Fruit fly (Drosophila melanogaster) whole organism, wandering third instar larva: ENCODE data around the gene CG33648.

Experiments used
- CrebA ChIP-seq: fragments of 200-800 bp; sonication (Bioruptor generic); optimal IDR thresholded peaks from 2 replicates; lab custom pipeline; 2016; ENCODE audit warnings: missing biosample characterization, mild to moderate bottlenecking, missing genetic modification characterization, borderline replicate concordance
- GATAd ChIP-seq: sonication (Bioruptor generic); optimal IDR thresholded peaks from 2 replicates; lab custom pipeline; 2016; ENCODE audit warnings: missing biosample characterization, missing genetic modification characterization
- Rel ChIP-seq, 2 experiments: fragments of 200-800 bp; sonication (Bioruptor generic) in 1 of 2; optimal IDR thresholded peaks; 2 replicates in 1 of 2; 3 replicates in 1 of 2; lab custom pipeline; 2016 to 2019; ENCODE audit warnings: mild to moderate bottlenecking in 2 of 2, missing biosample characterization in 2 of 2, missing genetic modification characterization in 2 of 2, moderate library complexity in 1 of 2
- br ChIP-seq: fragments of 200-800 bp; sonication (Bioruptor generic); optimal IDR thresholded peaks from 2 replicates; lab custom pipeline; 2016; ENCODE audit warnings: missing biosample characterization, missing genetic modification characterization
- brk ChIP-seq: fragments of 200-800 bp; sonication (Bioruptor generic); optimal IDR thresholded peaks from 2 replicates; lab custom pipeline; 2016; ENCODE audit warnings: missing biosample characterization, mild to moderate bottlenecking, missing genetic modification characterization
- jim ChIP-seq: fragments of 175-275, 200-325 bp; sonication (Bioruptor generic); optimal IDR thresholded peaks from 2 replicates; lab custom pipeline; 2016; ENCODE audit warnings: missing biosample characterization, mild to moderate bottlenecking, missing genetic modification characterization
- lola ChIP-seq: fragments of >200 bp; optimal IDR thresholded peaks from 2 replicates; lab custom pipeline; 2017; ENCODE audit warnings: missing biosample characterization, missing genetic modification characterization
- pan ChIP-seq: fragments of >200 bp; optimal IDR thresholded peaks from 2 replicates; lab custom pipeline; 2017
- usp ChIP-seq: fragments of >200 bp; optimal IDR thresholded peaks from 2 replicates; lab custom pipeline; 2017; ENCODE audit warnings: missing biosample characterization, missing genetic modification characterization

- TF ChIP-seq pan (lab: Kevin White, UChicago) (no peak), lola (GFP tag; lab: Kevin White, UChicago) (no peak), brk (no peak), br (GFP tag; lab: Kevin White, UChicago) (peak; percentile 1), CrebA (GFP tag; lab: Kevin White, UChicago) (no peak), GATAd (GFP tag; lab: Kevin White, UChicago) (no peak), usp (GFP tag; lab: Kevin White, UChicago) (no peak), jim (GFP tag; lab: Kevin White, UChicago) (peak; percentile 39), Rel (GFP tag; optimal IDR thresholded peaks at IDR 0.05; lab: Kevin White, UChicago) (peak; percentile 10), Rel (tag; optimal IDR thresholded peaks at IDR 0.05; lab: Kevin White, UChicago) (no peak)
Measured at dm6 chr2L:14531268-14531863, 7.3 kb downstream of the CG33648 start.
